Worm (Caenorhabditis elegans): ENCODE results near the gene prkl-1.

DNA sequence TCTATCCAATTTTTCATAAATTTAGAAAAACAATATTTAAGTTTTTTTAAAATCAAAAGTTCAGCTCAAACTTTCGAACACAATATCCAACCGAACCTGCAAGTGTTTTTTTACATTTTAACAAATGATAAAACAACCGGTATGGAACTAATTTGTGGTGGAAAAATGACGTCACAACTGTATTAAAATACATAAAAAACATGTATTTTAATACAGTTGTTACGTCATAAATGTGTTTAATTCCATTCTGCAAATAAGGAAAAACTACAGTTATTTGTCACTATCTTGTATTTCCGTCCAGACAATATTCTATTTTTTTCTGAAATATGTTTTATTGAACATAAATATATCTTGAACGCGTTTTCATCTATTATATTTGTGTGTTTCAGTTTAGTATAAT lies 25.5 kb upstream of the prkl-1 start:
- TF ChIP-seq ztf-7 (tag; optimal IDR thresholded peaks at IDR 0.05) (no peak), dpl-1 (GFP tag; optimal IDR thresholded peaks at IDR 0.05) (no peak), lin-13 (GFP tag; optimal IDR thresholded peaks at IDR 0.05) (no peak), ceh-62 (tag; optimal IDR thresholded peaks at IDR 0.05) (no peak), jun-1 (tag; optimal IDR thresholded peaks at IDR 0.05) (no peak), skn-1 (tag; optimal IDR thresholded peaks at IDR 0.05) (no peak), mep-1 (tag; optimal IDR thresholded peaks at IDR 0.05) (no peak), nhr-6 (tag; optimal IDR thresholded peaks at IDR 0.05) (no peak)
